Fruit fly (Drosophila melanogaster): ENCODE results near the gene sturkopf.

Gene sturkopf

DNA sequence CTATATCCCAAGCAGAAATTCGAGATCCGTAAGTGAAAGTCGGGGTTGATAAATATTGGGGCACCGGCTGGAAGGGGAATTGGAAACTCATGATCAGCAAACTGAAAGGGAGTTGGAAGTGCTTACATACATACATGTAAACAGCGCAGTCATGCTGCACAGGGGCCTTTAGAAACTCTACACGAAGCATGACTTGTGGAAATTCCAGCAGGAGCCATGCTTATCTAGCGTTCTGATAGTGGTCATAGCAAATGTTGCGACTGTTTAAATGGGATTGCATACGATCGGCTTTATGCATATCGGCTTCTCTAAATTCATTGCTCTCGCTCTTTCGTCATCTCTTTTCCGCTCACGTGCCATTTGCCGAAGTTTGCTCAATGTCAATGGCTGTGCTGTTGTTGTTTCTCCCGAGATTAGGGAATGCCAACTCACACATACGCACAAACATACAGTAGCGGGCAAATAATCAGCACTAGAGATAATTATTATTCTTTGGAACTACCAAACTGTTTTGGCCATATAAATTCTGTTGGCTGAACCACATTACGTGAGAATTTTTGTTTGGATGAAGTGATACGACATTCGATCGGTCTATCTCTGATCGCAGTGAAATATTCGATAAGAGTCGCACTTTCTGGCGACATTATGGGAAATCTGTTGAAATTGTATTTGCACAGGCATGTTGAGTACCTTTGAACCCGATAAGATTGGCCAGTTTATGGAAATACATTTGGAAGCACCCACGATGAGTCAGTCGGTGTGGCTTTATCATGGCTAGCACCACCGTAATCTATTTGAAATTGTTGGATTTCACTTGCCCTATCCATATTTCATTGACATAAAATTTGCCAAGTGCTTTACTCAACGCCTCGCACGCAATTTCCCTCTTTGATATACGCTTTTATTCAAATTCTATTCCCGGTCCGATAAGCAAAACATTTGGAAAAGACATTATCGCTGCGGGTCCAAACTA lies 23.1 kb upstream of the sturkopf start (continued):
- TF ChIP-seq CG4282 (GFP tag; optimal IDR thresholded peaks at IDR 0.05) (no peak), Dip2 (GFP tag; IDR thresholded peaks at IDR 0.05) (no peak), lov (optimal IDR thresholded peaks at IDR 0.05) (no peak), lov (GFP tag; IDR thresholded peaks at IDR 0.05) (no peak), eve (GFP tag; optimal IDR thresholded peaks at IDR 0.05) (no peak), Ets65A (GFP tag) (peak; percentile 77), ranshi (GFP tag; IDR thresholded peaks at IDR 0.05) (no peak), CG10979 (tag; optimal IDR thresholded peaks at IDR 0.05) (no peak), Vsx1 (GFP tag; optimal IDR thresholded peaks at IDR 0.05) (no peak), CG2875 (GFP tag; optimal IDR thresholded peaks at IDR 0.05) (no peak), CG32767 (GFP tag; IDR thresholded peaks at IDR 0.05) (no peak), CG9437 (GFP tag; optimal IDR thresholded peaks at IDR 0.05) (no peak), CG7839 (tag; optimal IDR thresholded peaks at IDR 0.05) (no peak), h (optimal IDR thresholded peaks at IDR 0.05) (no peak), CG4328 (GFP tag; optimal IDR thresholded peaks at IDR 0.05) (no peak), fd102C (GFP tag; optimal IDR thresholded peaks at IDR 0.05) (no peak), CG13775 (GFP tag; optimal IDR thresholded peaks at IDR 0.05) (no peak), hth (optimal IDR thresholded peaks at IDR 0.05) (no peak), disco-r (GFP tag; optimal IDR thresholded peaks at IDR 0.05) (no peak), CG10267 (tag; optimal IDR thresholded peaks at IDR 0.05) (no peak), Taf1 (GFP tag; IDR thresholded peaks at IDR 0.05) (no peak), her (GFP tag; optimal IDR thresholded peaks at IDR 0.05) (no peak), zen (tag; optimal IDR thresholded peaks at IDR 0.05) (no peak), lilli (GFP tag; optimal IDR thresholded peaks at IDR 0.05) (peak; percentile 43), CG9876 (GFP tag; optimal IDR thresholded peaks at IDR 0.05) (no peak), Atf6 (GFP tag; IDR thresholded peaks at IDR 0.05) (peak; percentile 26; the same call in 1 of the 2 replicates), CG1603 (tag; optimal IDR thresholded peaks at IDR 0.05) (no peak), CG12769 (tag; optimal IDR thresholded peaks at IDR 0.05) (peak; percentile 52), ems (GFP tag; optimal IDR thresholded peaks at IDR 0.05) (no peak), CG4404 (GFP tag; IDR thresholded peaks at IDR 0.05) (no peak), shn (GFP tag; optimal IDR thresholded peaks at IDR 0.05) (no peak), fd64A (GFP tag; optimal IDR thresholded peaks at IDR 0.05) (no peak), chn (GFP tag; optimal IDR thresholded peaks at IDR 0.05) (no peak), CG12219 (GFP tag; optimal IDR thresholded peaks at IDR 0.05) (no peak), Spps (tag; optimal IDR thresholded peaks at IDR 0.05) (no peak), CG13894 (tag; optimal IDR thresholded peaks at IDR 0.05) (no peak), Dek (tag; optimal IDR thresholded peaks at IDR 0.05) (no peak), Six4 (GFP tag; optimal IDR thresholded peaks at IDR 0.05) (no peak), CG9609 (GFP tag; optimal IDR thresholded peaks at IDR 0.05) (no peak), tin (GFP tag; optimal IDR thresholded peaks at IDR 0.05) (no peak), corto (GFP tag; optimal IDR thresholded peaks at IDR 0.05) (peak; percentile 32), CG14965 (GFP tag; optimal IDR thresholded peaks at IDR 0.05; ENCODE audit: borderline replicate concordance) (no peak), Poxn (GFP tag; IDR thresholded peaks at IDR 0.05) (no peak), Elba2 (GFP tag; optimal IDR thresholded peaks at IDR 0.05) (no peak), B-H1 (GFP tag; IDR thresholded peaks at IDR 0.05) (no peak; the same call in 2 of the 3 replicates), sug (tag; optimal IDR thresholded peaks at IDR 0.05) (peak; percentile 76), CG1529 (GFP tag; optimal IDR thresholded peaks at IDR 0.05) (no peak), sisA (GFP tag; IDR thresholded peaks at IDR 0.05) (no peak), HmgZ (tag; optimal IDR thresholded peaks at IDR 0.05) (no peak), vvl (GFP tag; IDR thresholded peaks at IDR 0.05) (no peak; the same call in 1 of the 2 replicates), Med (GFP tag) (peak; percentile 90)

Measured in whole organism, embryonic.